Worm (Caenorhabditis elegans) whole organism, L3 larva: Measurements from ENCODE around the gene ttbk-5.

ENCODE experiments used
- ZK546.5 ChIP-seq: sonication (generic microtip); optimal IDR thresholded peaks from 2 replicates; lab custom pipeline; 2017; ENCODE audit warnings: missing biosample characterization, missing genetic modification characterization
- aly-2 ChIP-seq: fragments of 150-350 bp; optimal IDR thresholded peaks from 2 replicates; lab custom pipeline; 2014; ENCODE audit warnings: missing biosample characterization, missing genetic modification characterization
- ceh-28 ChIP-seq: fragments of 150-350 bp; optimal IDR thresholded peaks from 2 replicates; lab custom pipeline; 2014; ENCODE audit warnings: missing biosample characterization, missing genetic modification reagents, missing genetic modification characterization
- ceh-82 ChIP-seq: fragments of 150-350 bp; optimal IDR thresholded peaks from 2 replicates; lab custom pipeline; 2014; ENCODE audit warnings: missing biosample characterization, missing genetic modification characterization
- daf-12 ChIP-seq: fragments of 150-350 bp; optimal IDR thresholded peaks from 2 replicates; lab custom pipeline; 2014; ENCODE audit warnings: missing biosample characterization, missing genetic modification reagents, missing genetic modification characterization
- egl-27 ChIP-seq: sonication (generic microtip); optimal IDR thresholded peaks from 4 replicates; lab custom pipeline; 2017; ENCODE audit warnings: missing biosample characterization, missing genetic modification reagents, missing genetic modification characterization
- egl-5 ChIP-seq: fragments of 150-350 bp; optimal IDR thresholded peaks from 2 replicates; lab custom pipeline; 2017; ENCODE audit warnings: missing biosample characterization, missing genetic modification reagents, missing genetic modification characterization, inconsistent platforms
- elt-1 ChIP-seq: fragments of 150-350 bp; optimal IDR thresholded peaks from 2 replicates; lab custom pipeline; 2014; ENCODE audit warnings: missing biosample characterization, missing genetic modification characterization
- elt-2 ChIP-seq: sonication (generic microtip); optimal IDR thresholded peaks from 2 replicates; lab custom pipeline; 2016; ENCODE audit warnings: missing genetic modification reagents, mild to moderate bottlenecking, missing genetic modification characterization, missing compliant biosample characterization
- elt-3 ChIP-seq, 3 experiments: fragments of 150-350 bp in 1 of 3; sonication (generic microtip) in 2 of 3; optimal IDR thresholded peaks; 2 replicates in 2 of 3; 4 replicates in 1 of 3; lab custom pipeline; 2014 to 2017; ENCODE audit warnings: missing biosample characterization in 3 of 3, missing genetic modification characterization in 3 of 3
- eor-1 ChIP-seq, 2 experiments: fragments of 150-350 bp; optimal IDR thresholded peaks; 2 replicates each; lab custom pipeline; 2014 to 2018; ENCODE audit warnings: missing biosample characterization in 2 of 2, missing genetic modification characterization in 2 of 2
- fkh-10 ChIP-seq: sonication (generic microtip); optimal IDR thresholded peaks from 2 replicates; lab custom pipeline; 2017; ENCODE audit warnings: missing biosample characterization, missing genetic modification reagents, missing genetic modification characterization
- fkh-2 ChIP-seq: fragments of 150-350 bp; optimal IDR thresholded peaks from 2 replicates; lab custom pipeline; 2014; ENCODE audit warnings: missing biosample characterization, missing genetic modification reagents, missing genetic modification characterization
- fos-1 ChIP-seq: fragments of 150-350 bp; optimal IDR thresholded peaks from 2 replicates; lab custom pipeline; 2014; ENCODE audit warnings: missing biosample characterization, missing genetic modification characterization
- hmg-11 ChIP-seq: sonication (generic microtip); optimal IDR thresholded peaks from 2 replicates; lab custom pipeline; 2016; ENCODE audit warnings: missing genetic modification characterization, missing compliant biosample characterization
- jun-1 ChIP-seq: fragments of 150-350 bp; optimal IDR thresholded peaks from 2 replicates; lab custom pipeline; 2014; ENCODE audit warnings: missing biosample characterization, missing genetic modification reagents, missing genetic modification characterization
- lin-15B ChIP-seq: fragments of 150-350 bp; optimal IDR thresholded peaks from 2 replicates; lab custom pipeline; 2014; ENCODE audit warnings: missing biosample characterization, missing genetic modification characterization
- lsy-12 ChIP-seq: sonication (generic microtip); optimal IDR thresholded peaks from 2 replicates; lab custom pipeline; 2016; ENCODE audit warnings: mild to moderate bottlenecking, missing genetic modification characterization, missing compliant biosample characterization
- mml-1 ChIP-seq: fragments of 150-350 bp; sonication (generic microtip); optimal IDR thresholded peaks from 3 replicates; lab custom pipeline; 2014; ENCODE audit warnings: missing biosample characterization, missing genetic modification characterization
- nfya-1 ChIP-seq: sonication (generic microtip); optimal IDR thresholded peaks from 2 replicates; lab custom pipeline; 2017; ENCODE audit warnings: missing genetic modification characterization, mild to moderate bottlenecking, missing compliant biosample characterization, antibody characterized with exemption, moderate library complexity; ENCODE audit not compliant: insufficient read depth
- nhr-12 ChIP-seq: fragments of 150-350 bp; optimal IDR thresholded peaks from 2 replicates; lab custom pipeline; 2014; ENCODE audit warnings: missing biosample characterization, missing genetic modification characterization
- nhr-23 ChIP-seq: fragments of 150-350 bp; optimal IDR thresholded peaks from 2 replicates; lab custom pipeline; 2014; ENCODE audit warnings: missing biosample characterization, missing genetic modification reagents, missing genetic modification characterization
- nhr-237 ChIP-seq: fragments of 150-350 bp; optimal IDR thresholded peaks from 2 replicates; lab custom pipeline; 2014; ENCODE audit warnings: missing biosample characterization, missing genetic modification characterization
- nhr-25 ChIP-seq: sonication (generic microtip); optimal IDR thresholded peaks from 2 replicates; lab custom pipeline; 2017; ENCODE audit warnings: missing biosample characterization, missing genetic modification characterization
- nhr-28 ChIP-seq: fragments of 150-350 bp; optimal IDR thresholded peaks from 2 replicates; lab custom pipeline; 2014; ENCODE audit warnings: missing biosample characterization, missing genetic modification characterization
- nhr-67 ChIP-seq: fragments of 150-350 bp; optimal IDR thresholded peaks from 2 replicates; lab custom pipeline; 2014; ENCODE audit warnings: missing biosample characterization, missing genetic modification characterization
- nhr-76 ChIP-seq: fragments of 150-350 bp; sonication (generic microtip); optimal IDR thresholded peaks from 5 replicates; lab custom pipeline; 2014; ENCODE audit warnings: missing biosample characterization, missing genetic modification characterization
- nhr-77 ChIP-seq: fragments of 150-350 bp; optimal IDR thresholded peaks from 2 replicates; lab custom pipeline; 2014; ENCODE audit warnings: missing biosample characterization, missing genetic modification characterization
- pha-4 ChIP-seq: fragments of 150-350 bp; optimal IDR thresholded peaks from 2 replicates; lab custom pipeline; 2014; ENCODE audit warnings: missing biosample characterization, missing genetic modification reagents, missing genetic modification characterization
- pqm-1 ChIP-seq: fragments of 150-350 bp; optimal IDR thresholded peaks from 2 replicates; lab custom pipeline; 2017; ENCODE audit warnings: missing biosample characterization, missing genetic modification characterization, inconsistent platforms
- sea-2 ChIP-seq: fragments of 150-350 bp; sonication (generic microtip); optimal IDR thresholded peaks from 4 replicates; lab custom pipeline; 2014; ENCODE audit warnings: missing biosample characterization, missing genetic modification reagents, missing genetic modification characterization
- skn-1 ChIP-seq: fragments of 150-350 bp; optimal IDR thresholded peaks from 2 replicates; lab custom pipeline; 2014; ENCODE audit warnings: missing biosample characterization, missing genetic modification characterization
- snpc-4 ChIP-seq: fragments of 150-350 bp; optimal IDR thresholded peaks from 2 replicates; lab custom pipeline; 2014; ENCODE audit warnings: missing biosample characterization, missing genetic modification characterization
- unc-39 ChIP-seq: sonication (generic microtip); optimal IDR thresholded peaks from 4 replicates; lab custom pipeline; 2017; ENCODE audit warnings: missing biosample characterization, missing genetic modification characterization
- unc-62 ChIP-seq: fragments of 150-350 bp; sonication (generic microtip); optimal IDR thresholded peaks from 4 replicates; lab custom pipeline; 2014; ENCODE audit warnings: missing biosample characterization, missing genetic modification reagents, missing genetic modification characterization
- ztf-11 ChIP-seq: fragments of 150-350 bp; optimal IDR thresholded peaks from 2 replicates; lab custom pipeline; 2014; ENCODE audit warnings: missing biosample characterization, missing genetic modification characterization
- ztf-4 ChIP-seq: fragments of 150-350 bp; optimal IDR thresholded peaks from 2 replicates; lab custom pipeline; 2014; ENCODE audit warnings: missing biosample characterization, missing genetic modification characterization

ttbk-5 gene

ce11 chrIV:10051088-10051487 lies 39.4 kb upstream of the ttbk-5 start, which contains the start of gene T04B2.8:
TSS of gene T04B2.8 (minus strand) at chrIV:10051188.
- TF ChIP-seq nfya-1 (no peak), nhr-76 (tag; lab: Kevin White, UChicago) (no peak), lsy-12 (tag; lab: Kevin White, UChicago) (no peak), jun-1 (tag; lab: Kevin White, UChicago) (no peak), ZK546.5 (tag; lab: Kevin White, UChicago) (no peak), ceh-82 (no peak), daf-12 (tag; lab: Kevin White, UChicago) (no peak), eor-1 (tag; optimal IDR thresholded peaks at IDR 0.05; lab: Kevin White, UChicago) (no peak), skn-1 (tag; lab: Kevin White, UChicago) (no peak), nhr-237 (tag; lab: Kevin White, UChicago) (no peak), nhr-23 (tag; lab: Kevin White, UChicago) (no peak), nhr-67 (tag; lab: Kevin White, UChicago) (no peak), fkh-10 (GFP tag; lab: Kevin White, UChicago) (no peak), elt-1 (tag; lab: Kevin White, UChicago) (no peak), aly-2 (tag; lab: Kevin White, UChicago) (no peak), nhr-28 (tag; lab: Kevin White, UChicago) (no peak), nhr-77 (tag; lab: Kevin White, UChicago) (no peak), nhr-12 (tag; lab: Kevin White, UChicago) (no peak), hmg-11 (tag; lab: Kevin White, UChicago) (no peak)

ce11 chrIV:10053550-10053949 lies 36.9 kb upstream of the ttbk-5 start, which contains the start of gene srv-12:
TSS of gene srv-12 (minus strand) at chrIV:10053650.
- TF ChIP-seq nhr-28 (tag; lab: Kevin White, UChicago), result no peak
- no peak for TF ChIP-seq ZK546.5 (tag; lab: Kevin White, UChicago)
- TF ChIP-seq egl-5, result no peak
- TF ChIP-seq nhr-12 (tag; lab: Kevin White, UChicago), result no peak
- TF ChIP-seq sea-2 (GFP tag; lab: Kevin White, UChicago), result no peak
- TF ChIP-seq snpc-4 (tag; lab: Kevin White, UChicago), result no peak
- TF ChIP-seq aly-2 (tag; lab: Kevin White, UChicago), result no peak
- TF ChIP-seq nhr-77 (tag; lab: Kevin White, UChicago), result no peak
- TF ChIP-seq egl-27, result no peak
- TF ChIP-seq ztf-11, result no peak
- no peak for TF ChIP-seq nhr-23 (tag; lab: Kevin White, UChicago)
- no peak for TF ChIP-seq lsy-12 (tag; lab: Kevin White, UChicago)
- no peak for TF ChIP-seq mml-1
- no peak for TF ChIP-seq ztf-4 (tag; lab: Kevin White, UChicago)
- TF ChIP-seq unc-39, result no peak

ce11 chrIV:10056138-10056537 lies 34.3 kb upstream of the ttbk-5 start, which contains the start of gene T04B2.7:
TSS of gene T04B2.7 (minus strand) at chrIV:10056238.
- no peak for TF ChIP-seq ztf-4 (tag; lab: Kevin White, UChicago)
- TF ChIP-seq unc-62 (GFP tag; lab: Kevin White, UChicago), result no peak
- no peak for TF ChIP-seq elt-3 (tag; optimal IDR thresholded peaks at IDR 0.05; lab: Kevin White, UChicago)
- no peak for TF ChIP-seq nhr-28 (tag; lab: Kevin White, UChicago)
- TF ChIP-seq fkh-2 (tag; lab: Kevin White, UChicago), result no peak
- TF ChIP-seq elt-1 (tag; lab: Kevin White, UChicago), result no peak
- TF ChIP-seq nhr-76 (tag; lab: Kevin White, UChicago), result no peak

ce11 chrIV:10059175-10059574 lies 31.3 kb upstream of the ttbk-5 start:
- TF ChIP-seq nhr-28 (tag; lab: Kevin White, UChicago), result no peak
- no peak for TF ChIP-seq ceh-82
- TF ChIP-seq unc-39, result no peak
- TF ChIP-seq unc-62 (GFP tag; lab: Kevin White, UChicago), result no peak
- peak; percentile 99 for TF ChIP-seq pqm-1 (tag; lab: Kevin White, UChicago)
- TF ChIP-seq snpc-4 (tag; lab: Kevin White, UChicago), result no peak
- no peak for TF ChIP-seq skn-1 (tag; lab: Kevin White, UChicago)
- TF ChIP-seq ceh-28, result no peak
- peak; percentile 99 for TF ChIP-seq elt-2 (tag; lab: Kevin White, UChicago)
- no peak for TF ChIP-seq ZK546.5 (tag; lab: Kevin White, UChicago)
- TF ChIP-seq lsy-12 (tag; lab: Kevin White, UChicago), result no peak
- peak; percentile 52 for TF ChIP-seq fos-1 (tag; lab: Kevin White, UChicago)
- no peak for TF ChIP-seq egl-27
- TF ChIP-seq nfya-1, result no peak
- no peak for TF ChIP-seq elt-1 (tag; lab: Kevin White, UChicago)
- TF ChIP-seq pha-4, result peak; percentile 42
- peak; percentile 46 for TF ChIP-seq jun-1 (tag; lab: Kevin White, UChicago)
- no peak for TF ChIP-seq ztf-11
- TF ChIP-seq nhr-25, result no peak
- no peak for TF ChIP-seq hmg-11 (tag; lab: Kevin White, UChicago)
- no peak for TF ChIP-seq lin-15B (tag; lab: Kevin White, UChicago)
- no peak for TF ChIP-seq fkh-10 (GFP tag; lab: Kevin White, UChicago)
